Worm (Caenorhabditis elegans) whole organism, L2 larva: Measurements from ENCODE around the gene T23F6.2.

Experiments
- blmp-1 ChIP-seq: sonication (generic microtip); optimal IDR thresholded peaks from 2 replicates; lab custom pipeline; 2017; ENCODE audit warnings: missing genetic modification characterization, mild to moderate bottlenecking, missing compliant biosample characterization, antibody characterized with exemption, moderate library complexity; ENCODE audit not compliant: insufficient read depth
- ceh-82 ChIP-seq: fragments of 150-350 bp; optimal IDR thresholded peaks from 2 replicates; lab custom pipeline; 2014; ENCODE audit warnings: missing biosample characterization, missing genetic modification characterization
- egl-27 ChIP-seq: sonication (generic microtip); optimal IDR thresholded peaks from 3 replicates; lab custom pipeline; 2017; ENCODE audit warnings: missing biosample characterization, missing genetic modification reagents, missing genetic modification characterization
- fos-1 ChIP-seq: fragments of 150-350 bp; optimal IDR thresholded peaks from 2 replicates; lab custom pipeline; 2014; ENCODE audit warnings: missing biosample characterization, missing genetic modification characterization
- lin-13 ChIP-seq: fragments of 150-350 bp; optimal IDR thresholded peaks from 2 replicates; lab custom pipeline; 2014; ENCODE audit warnings: missing biosample characterization, missing genetic modification reagents, missing genetic modification characterization
- nhr-11 ChIP-seq: fragments of 150-350 bp; optimal IDR thresholded peaks from 2 replicates; lab custom pipeline; 2014; ENCODE audit warnings: missing biosample characterization, missing genetic modification characterization
- nhr-6 ChIP-seq: fragments of 150-350 bp; optimal IDR thresholded peaks from 2 replicates; lab custom pipeline; 2014; ENCODE audit warnings: missing biosample characterization, missing genetic modification characterization
- nhr-77 ChIP-seq: fragments of 150-350 bp; optimal IDR thresholded peaks from 2 replicates; lab custom pipeline; 2014; ENCODE audit warnings: missing biosample characterization, missing genetic modification characterization
- skn-1 ChIP-seq: sonication (generic microtip); optimal IDR thresholded peaks from 2 replicates; lab custom pipeline; 2017; ENCODE audit warnings: missing biosample characterization, missing genetic modification characterization
- unc-62 ChIP-seq: fragments of 150-350 bp; optimal IDR thresholded peaks from 2 replicates; lab custom pipeline; 2014; ENCODE audit warnings: missing biosample characterization, missing genetic modification reagents, missing genetic modification characterization
- ztf-11 ChIP-seq: sonication (generic microtip); optimal IDR thresholded peaks from 2 replicates; lab custom pipeline; 2017; ENCODE audit warnings: missing biosample characterization, missing genetic modification characterization

DNA sequence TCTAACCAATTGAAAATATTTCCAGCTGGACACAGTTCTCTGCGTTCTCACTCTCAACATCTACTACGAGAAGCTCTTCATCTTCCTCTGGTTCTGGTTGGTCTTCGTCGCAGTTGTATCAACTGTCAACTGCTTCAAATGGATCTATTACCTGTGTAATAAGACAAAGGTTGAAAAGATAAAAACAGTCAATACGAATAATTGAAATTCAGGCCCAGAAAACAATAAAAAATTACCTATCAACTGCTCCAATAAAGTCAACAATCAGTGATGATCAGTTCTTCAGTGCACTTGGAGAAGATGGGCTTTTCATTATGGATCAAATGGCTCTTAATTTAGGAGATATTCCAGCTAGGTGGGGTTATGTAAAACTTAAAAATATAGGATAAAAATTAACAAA is 27.6 kb downstream of the T23F6.2 start:
- TF ChIP-seq nhr-6 (tag; lab: Kevin White, UChicago) (no peak), lin-13 (GFP tag; lab: Kevin White, UChicago) (no peak), egl-27 (tag; lab: Kevin White, UChicago) (no peak), ceh-82 (tag; lab: Kevin White, UChicago) (no peak), skn-1 (tag; lab: Kevin White, UChicago) (no peak), nhr-77 (tag; lab: Kevin White, UChicago) (no peak), ztf-11 (tag; lab: Kevin White, UChicago) (no peak), blmp-1 (tag; lab: Kevin White, UChicago) (no peak), nhr-11 (tag; lab: Kevin White, UChicago) (no peak), unc-62 (GFP tag; lab: Kevin White, UChicago) (no peak), fos-1 (tag; lab: Kevin White, UChicago) (no peak)
